Worm (Caenorhabditis elegans): Measurements from ENCODE around the gene Y46G5A.7.

Gene Y46G5A.7

ce11 chrII:12727871-12728270, 28.3 kb downstream of the Y46G5A.7 start:
- TF ChIP-seq elt-2 (tag; optimal IDR thresholded peaks at IDR 0.05) (no peak), skn-1 (tag; optimal IDR thresholded peaks at IDR 0.05) (no peak), nhr-67 (tag; optimal IDR thresholded peaks at IDR 0.05) (no peak), unc-62 (GFP tag; optimal IDR thresholded peaks at IDR 0.05) (no peak), mdl-1 (tag; optimal IDR thresholded peaks at IDR 0.05) (no peak), tbx-2 (tag; optimal IDR thresholded peaks at IDR 0.05) (no peak), nhr-12 (tag; optimal IDR thresholded peaks at IDR 0.05) (no peak), ceh-9 (tag; optimal IDR thresholded peaks at IDR 0.05) (no peak), lin-39 (tag; optimal IDR thresholded peaks at IDR 0.05) (no peak), eor-1 (tag; optimal IDR thresholded peaks at IDR 0.05) (no peak)

- TF ChIP-seq snpc-4 (tag; optimal IDR thresholded peaks at IDR 0.05) (no peak), nhr-23 (tag; optimal IDR thresholded peaks at IDR 0.05) (no peak), elt-3 (tag; optimal IDR thresholded peaks at IDR 0.05) (no peak), ceh-82 (tag; optimal IDR thresholded peaks at IDR 0.05) (no peak), eor-1 (tag; optimal IDR thresholded peaks at IDR 0.05) (no peak), pha-4 (tag; optimal IDR thresholded peaks at IDR 0.05) (no peak), nfya-1 (tag; optimal IDR thresholded peaks at IDR 0.05; ENCODE audit: insufficient read depth) (no peak), R02D3.7 (tag; optimal IDR thresholded peaks at IDR 0.05) (no peak), ztf-11 (tag; optimal IDR thresholded peaks at IDR 0.05) (no peak), lsy-12 (tag; optimal IDR thresholded peaks at IDR 0.05) (no peak), nhr-43 (tag; optimal IDR thresholded peaks at IDR 0.05; ENCODE audit: poor library complexity, severe bottlenecking) (no peak), unc-39 (tag; optimal IDR thresholded peaks at IDR 0.05) (no peak), fos-1 (tag; optimal IDR thresholded peaks at IDR 0.05) (no peak), ztf-4 (tag; optimal IDR thresholded peaks at IDR 0.05) (no peak), tbx-2 (tag; optimal IDR thresholded peaks at IDR 0.05) (no peak), nhr-67 (tag; optimal IDR thresholded peaks at IDR 0.05) (no peak), pqm-1 (tag; optimal IDR thresholded peaks at IDR 0.05) (no peak)
Measured at ce11 chrII:12726704-12727103, 29.4 kb downstream of the Y46G5A.7 start.

- TF ChIP-seq nfya-1 (tag; optimal IDR thresholded peaks at IDR 0.05; ENCODE audit: insufficient read depth) (peak; percentile 92), elt-2 (tag; optimal IDR thresholded peaks at IDR 0.05) (no peak)
Measured at ce11 chrII:12722685-12723287, 33.3 kb downstream of the Y46G5A.7 start.

- peak; percentile 92 for TF ChIP-seq nfya-1 (tag; optimal IDR thresholded peaks at IDR 0.05; ENCODE audit: insufficient read depth)
- no peak for TF ChIP-seq mml-1 (tag; optimal IDR thresholded peaks at IDR 0.05)
Measured at ce11 chrII:12722049-12722448, 34.1 kb downstream of the Y46G5A.7 start.

DNA sequence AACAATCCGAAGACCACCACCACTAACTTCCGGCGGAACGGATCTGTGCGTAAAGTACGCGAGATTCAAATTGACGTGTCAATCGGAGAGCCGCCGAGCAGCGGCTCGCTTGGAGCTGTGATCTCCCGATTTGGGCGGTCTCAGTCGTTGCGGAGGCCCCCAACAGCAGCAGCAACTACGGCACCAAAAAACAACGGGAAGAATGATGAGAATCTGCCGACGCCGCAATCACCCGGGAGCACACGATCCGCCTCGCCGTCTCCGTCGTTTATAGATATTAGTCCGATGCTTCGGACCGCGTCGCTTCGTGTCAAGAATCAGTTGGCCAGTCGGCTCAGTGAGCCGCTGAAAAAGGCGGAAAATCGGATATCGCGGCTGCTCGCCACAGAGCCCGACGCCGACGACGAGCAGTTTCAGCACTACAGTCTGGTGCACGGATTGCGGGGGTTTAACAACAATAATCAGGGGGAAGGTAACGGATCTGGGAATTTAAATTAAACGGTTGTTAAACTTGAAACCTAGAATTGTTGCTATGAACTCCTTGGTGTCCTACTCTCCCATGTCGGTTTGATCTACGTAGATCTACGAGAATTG, 40.3 kb downstream of the Y46G5A.7 start:
- TF ChIP-seq fkh-2 (tag; optimal IDR thresholded peaks at IDR 0.05) (no peak), lin-39 (tag; optimal IDR thresholded peaks at IDR 0.05) (no peak), snpc-4 (tag; optimal IDR thresholded peaks at IDR 0.05) (no peak), pqm-1 (tag; optimal IDR thresholded peaks at IDR 0.05) (no peak)

DNA sequence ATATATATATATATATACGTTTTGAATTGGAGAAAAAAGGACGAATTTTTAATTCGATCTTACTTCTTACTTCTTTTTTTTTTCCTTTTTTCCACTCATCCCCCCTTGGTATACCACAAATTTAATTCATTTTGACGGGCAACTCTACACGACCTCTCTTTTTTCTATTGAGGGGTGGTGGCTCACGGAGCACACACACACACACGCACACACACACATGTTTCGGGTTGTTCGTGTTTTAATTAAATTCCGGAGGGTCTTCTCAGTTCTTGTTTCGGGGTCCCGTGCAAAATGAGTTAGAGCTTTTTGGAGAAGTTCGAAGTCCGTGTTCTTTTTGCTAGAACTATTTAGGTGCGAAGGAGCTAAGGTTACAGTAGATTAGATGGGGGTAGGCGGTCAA, 44.6 kb downstream of the Y46G5A.7 start:
- no peak for TF ChIP-seq unc-39 (tag; optimal IDR thresholded peaks at IDR 0.05)
- TF ChIP-seq ama-1 (optimal IDR thresholded peaks at IDR 0.05) = no peak
- TF ChIP-seq unc-62 (GFP tag; optimal IDR thresholded peaks at IDR 0.05) = no peak
- TF ChIP-seq egl-27 (tag; optimal IDR thresholded peaks at IDR 0.05) = no peak
- TF ChIP-seq tbx-2 (tag; optimal IDR thresholded peaks at IDR 0.05) = no peak
- TF ChIP-seq ceh-28 (tag; optimal IDR thresholded peaks at IDR 0.05) = no peak
- no peak for TF ChIP-seq mml-1 (tag; optimal IDR thresholded peaks at IDR 0.05)
- no peak for TF ChIP-seq ceh-82 (tag; optimal IDR thresholded peaks at IDR 0.05)
- no peak for TF ChIP-seq ztf-4 (tag; optimal IDR thresholded peaks at IDR 0.05)
- no peak for TF ChIP-seq R02D3.7 (tag; optimal IDR thresholded peaks at IDR 0.05)

Measured in whole organism, L3 larva.